Worm (Caenorhabditis elegans) whole organism, early embryonic: Measurements from ENCODE around the gene tmem-218.

Source experiments
- B0310.2 ChIP-seq: sonication (generic microtip); optimal IDR thresholded peaks from 2 replicates; lab custom pipeline; 2016; ENCODE audit warnings: mild to moderate bottlenecking, missing genetic modification characterization, missing compliant biosample characterization
- F13C5.2 ChIP-seq: sonication (generic microtip); optimal IDR thresholded peaks from 2 replicates; lab custom pipeline; 2017; ENCODE audit warnings: mild to moderate bottlenecking, missing genetic modification characterization, inconsistent platforms, missing compliant biosample characterization
- aly-1 ChIP-seq: sonication (generic microtip); optimal IDR thresholded peaks from 2 replicates; lab custom pipeline; 2016; ENCODE audit warnings: missing genetic modification characterization, missing compliant biosample characterization
- ama-1 ChIP-seq: fragments of 150-350 bp; optimal IDR thresholded peaks from 2 replicates; lab custom pipeline; 2014
- ceh-13 ChIP-seq: fragments of 200-800 bp; sonication (Bioruptor generic); optimal IDR thresholded peaks from 2 replicates; lab custom pipeline; 2018; ENCODE audit warnings: mild to moderate bottlenecking, missing genetic modification characterization, missing compliant biosample characterization
- ceh-36 ChIP-seq: sonication (generic microtip); optimal IDR thresholded peaks from 2 replicates; lab custom pipeline; 2016; ENCODE audit warnings: missing genetic modification characterization, inconsistent platforms, missing compliant biosample characterization
- ets-7 ChIP-seq: sonication (generic microtip); optimal IDR thresholded peaks from 2 replicates; lab custom pipeline; 2016; ENCODE audit warnings: missing genotype, missing genetic modification characterization, missing compliant biosample characterization
- flt-1 ChIP-seq: fragments of 200-800 bp; sonication (Bioruptor generic); IDR thresholded peaks from 2 replicates; pipeline ENCODE4 v1.3.6; 2022; ENCODE audit warnings: missing genetic modification characterization, missing compliant biosample characterization
- hmbx-1 ChIP-seq: sonication (generic microtip); optimal IDR thresholded peaks from 2 replicates; lab custom pipeline; 2016; ENCODE audit warnings: mild to moderate bottlenecking, missing genetic modification characterization, missing compliant biosample characterization
- hmg-4 ChIP-seq: fragments of 200-800 bp; sonication (Bioruptor generic); optimal IDR thresholded peaks from 2 replicates; lab custom pipeline; 2018; ENCODE audit warnings: mild to moderate bottlenecking, missing genetic modification characterization, missing compliant biosample characterization
- hnd-1 ChIP-seq: sonication (generic microtip); optimal IDR thresholded peaks from 2 replicates; lab custom pipeline; 2016; ENCODE audit warnings: missing genetic modification characterization, missing compliant biosample characterization
- pes-1 ChIP-seq: fragments of 200-800 bp; sonication (Bioruptor generic); IDR thresholded peaks from 2 replicates; pipeline ENCODE4 v1.3.6; 2022; ENCODE audit warnings: missing genetic modification reagents, missing genetic modification characterization, missing compliant biosample characterization
- scrt-1 ChIP-seq: fragments of 200-800 bp; sonication (Bioruptor generic); IDR thresholded peaks from 2 replicates; pipeline ENCODE4 v1.3.6; 2022; ENCODE audit warnings: missing genetic modification characterization, missing compliant biosample characterization
- sea-1 ChIP-seq: fragments of 200-800 bp; sonication (Bioruptor generic); conservative IDR thresholded peaks from 2 replicates; pipeline ENCODE4 v1.3.6; 2022; ENCODE audit warnings: missing genetic modification characterization, missing compliant biosample characterization
- tbx-11 ChIP-seq: fragments of 200-800 bp; sonication (Bioruptor generic); IDR thresholded peaks from 2 replicates; pipeline ENCODE4 v1.3.6; 2022; ENCODE audit warnings: missing genetic modification characterization, missing compliant biosample characterization
- tbx-37 ChIP-seq: fragments of 200-800 bp; sonication (Bioruptor generic); conservative IDR thresholded peaks from 2 replicates; pipeline ENCODE4 v1.3.6; 2022; ENCODE audit warnings: missing genetic modification reagents, missing genetic modification characterization, missing compliant biosample characterization
- tra-4 ChIP-seq: sonication (generic microtip); optimal IDR thresholded peaks from 2 replicates; lab custom pipeline; 2017; ENCODE audit warnings: missing genetic modification characterization, missing compliant biosample characterization

The tmem-218 gene

DNA sequence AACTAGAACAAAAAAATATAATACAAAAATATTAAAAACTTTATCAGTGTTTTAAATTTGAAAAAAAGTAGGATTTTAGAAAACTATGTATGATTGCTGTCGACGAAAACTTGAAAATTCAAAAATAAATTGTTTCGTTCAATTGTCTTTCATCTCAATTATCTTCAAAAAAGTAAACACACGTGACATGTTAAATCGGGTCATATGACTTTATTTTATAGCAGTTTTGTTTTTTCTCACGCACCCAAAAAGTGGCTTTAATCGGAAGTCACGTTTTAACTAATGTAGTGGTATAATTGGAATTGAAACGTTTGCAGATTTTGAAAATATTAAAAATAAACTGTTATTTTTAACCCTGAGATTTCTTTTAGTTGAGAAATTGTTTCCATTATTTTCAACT lies 6.6 kb upstream of the tmem-218 start:
- no peak for TF ChIP-seq aly-1 (tag; lab: Kevin White, UChicago)
- no peak for TF ChIP-seq tra-4 (tag; lab: Kevin White, UChicago)
- TF ChIP-seq flt-1 (GFP tag; lab: Robert Waterston, UW), result no peak
- no peak for TF ChIP-seq hmbx-1
- TF ChIP-seq ets-7 (tag; lab: Kevin White, UChicago), result no peak
- no peak for TF ChIP-seq hnd-1 (tag; lab: Kevin White, UChicago)
- TF ChIP-seq ceh-36 (tag; lab: Kevin White, UChicago), result no peak
- no peak for TF ChIP-seq F13C5.2
- no peak for TF ChIP-seq B0310.2 (tag; lab: Kevin White, UChicago)
- TF ChIP-seq tbx-37 (GFP tag; lab: Robert Waterston, UW), result no peak
- TF ChIP-seq pes-1, result no peak
- TF ChIP-seq ama-1 (lab: Kevin White, UChicago), result no peak
- TF ChIP-seq hmg-4 (GFP tag; lab: Kevin White, UChicago), result no peak
- no peak for TF ChIP-seq scrt-1
- TF ChIP-seq ceh-13 (GFP tag; lab: Kevin White, UChicago), result no peak
- no peak for TF ChIP-seq tbx-11 (GFP tag; lab: Robert Waterston, UW)
- TF ChIP-seq sea-1, result no peak

DNA sequence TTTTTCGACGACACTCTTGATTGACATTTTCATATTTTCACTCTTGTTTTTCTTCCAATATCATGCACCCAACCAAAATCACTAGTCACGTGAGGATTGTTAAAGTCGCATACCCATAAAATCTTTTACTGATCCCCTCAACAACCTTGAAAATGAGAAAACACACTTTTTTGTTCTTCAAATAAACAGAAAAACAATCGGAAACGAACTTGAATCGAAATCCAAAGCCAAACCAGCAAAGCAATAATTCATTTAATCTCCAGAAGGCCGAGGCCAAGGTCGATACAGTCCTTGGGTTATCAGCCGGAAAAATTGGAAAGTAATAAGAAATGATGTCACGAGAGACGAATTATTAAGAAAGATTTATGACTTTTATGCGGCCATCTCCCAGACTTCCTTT lies 5.7 kb upstream of the tmem-218 start:
- TF ChIP-seq tbx-11 (GFP tag; lab: Robert Waterston, UW) (no peak), hmbx-1 (no peak), ceh-36 (tag; lab: Kevin White, UChicago) (no peak), flt-1 (GFP tag; lab: Robert Waterston, UW) (no peak), F13C5.2 (no peak), sea-1 (no peak), scrt-1 (no peak), pes-1 (no peak), hnd-1 (tag; lab: Kevin White, UChicago) (no peak), tra-4 (tag; lab: Kevin White, UChicago) (no peak), tbx-37 (GFP tag; lab: Robert Waterston, UW) (no peak), ama-1 (lab: Kevin White, UChicago) (no peak), ets-7 (tag; lab: Kevin White, UChicago) (no peak), B0310.2 (tag; lab: Kevin White, UChicago) (no peak), ceh-13 (GFP tag; lab: Kevin White, UChicago) (no peak), aly-1 (tag; lab: Kevin White, UChicago) (no peak), hmg-4 (GFP tag; lab: Kevin White, UChicago) (no peak)

DNA sequence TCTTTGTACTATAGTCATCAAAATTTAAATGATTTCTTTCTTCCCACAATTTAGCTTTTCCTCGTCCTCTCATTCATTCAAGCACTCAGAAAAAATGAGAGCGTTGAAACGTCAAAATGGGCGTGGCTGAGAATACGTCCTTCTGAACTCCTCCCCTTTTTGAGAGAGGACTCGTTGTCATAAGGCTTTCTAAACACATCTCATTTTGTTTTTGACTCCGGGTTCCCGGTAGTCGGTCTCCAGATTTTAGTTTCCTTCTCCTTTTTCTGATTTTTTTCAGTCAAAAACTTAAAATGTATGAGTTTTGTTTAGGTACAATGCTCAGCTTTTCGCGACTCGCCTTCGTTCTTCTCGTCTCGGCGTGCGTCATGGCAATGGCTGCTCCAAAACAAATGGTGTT lies 12.7 kb downstream of the tmem-218 start, which contains the start of gene nlp-6:
Gene nlp-6, plus strand, starts transcription at position 301 of the 400 bp plus-strand sequence.
- TF ChIP-seq ets-7 (tag; lab: Kevin White, UChicago) (no peak), hmg-4 (GFP tag; lab: Kevin White, UChicago) (no peak), hnd-1 (tag; lab: Kevin White, UChicago) (no peak), scrt-1 (no peak), ceh-36 (tag; lab: Kevin White, UChicago) (no peak), hmbx-1 (no peak), B0310.2 (tag; lab: Kevin White, UChicago) (no peak), tbx-37 (GFP tag; lab: Robert Waterston, UW) (no peak), sea-1 (no peak), ama-1 (lab: Kevin White, UChicago) (no peak), flt-1 (GFP tag; lab: Robert Waterston, UW) (no peak), F13C5.2 (no peak), tbx-11 (GFP tag; lab: Robert Waterston, UW) (no peak), aly-1 (tag; lab: Kevin White, UChicago) (no peak), tra-4 (tag; lab: Kevin White, UChicago) (no peak), ceh-13 (GFP tag; lab: Kevin White, UChicago) (no peak), pes-1 (no peak)

DNA sequence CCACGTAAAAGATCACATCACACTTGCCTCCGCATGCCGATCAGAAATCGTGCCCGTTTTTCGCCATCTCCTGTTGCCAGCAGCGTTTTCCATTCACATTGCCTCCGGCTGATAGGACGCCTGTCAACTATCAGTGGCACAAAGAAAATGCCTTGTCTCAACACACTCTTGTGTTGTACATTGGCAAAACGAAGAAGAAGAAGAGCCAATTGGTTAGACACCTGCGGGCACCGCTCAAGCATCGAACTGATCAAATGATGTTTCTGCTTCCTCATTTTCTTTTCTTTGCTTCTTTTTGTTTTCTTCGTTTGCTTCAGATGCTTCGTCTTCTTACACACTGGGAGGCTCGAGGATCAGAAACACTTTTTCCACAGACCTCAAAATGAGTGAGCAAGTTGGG lies 17.8 kb downstream of the tmem-218 start:
- no peak for TF ChIP-seq F13C5.2
- no peak for TF ChIP-seq B0310.2 (tag; lab: Kevin White, UChicago)
- TF ChIP-seq hnd-1 (tag; lab: Kevin White, UChicago), result no peak
- TF ChIP-seq tbx-37 (GFP tag; lab: Robert Waterston, UW), result no peak
- TF ChIP-seq ceh-36 (tag; lab: Kevin White, UChicago), result no peak
- no peak for TF ChIP-seq tbx-11 (GFP tag; lab: Robert Waterston, UW)
- no peak for TF ChIP-seq flt-1 (GFP tag; lab: Robert Waterston, UW)
- TF ChIP-seq ama-1 (lab: Kevin White, UChicago), result no peak

DNA sequence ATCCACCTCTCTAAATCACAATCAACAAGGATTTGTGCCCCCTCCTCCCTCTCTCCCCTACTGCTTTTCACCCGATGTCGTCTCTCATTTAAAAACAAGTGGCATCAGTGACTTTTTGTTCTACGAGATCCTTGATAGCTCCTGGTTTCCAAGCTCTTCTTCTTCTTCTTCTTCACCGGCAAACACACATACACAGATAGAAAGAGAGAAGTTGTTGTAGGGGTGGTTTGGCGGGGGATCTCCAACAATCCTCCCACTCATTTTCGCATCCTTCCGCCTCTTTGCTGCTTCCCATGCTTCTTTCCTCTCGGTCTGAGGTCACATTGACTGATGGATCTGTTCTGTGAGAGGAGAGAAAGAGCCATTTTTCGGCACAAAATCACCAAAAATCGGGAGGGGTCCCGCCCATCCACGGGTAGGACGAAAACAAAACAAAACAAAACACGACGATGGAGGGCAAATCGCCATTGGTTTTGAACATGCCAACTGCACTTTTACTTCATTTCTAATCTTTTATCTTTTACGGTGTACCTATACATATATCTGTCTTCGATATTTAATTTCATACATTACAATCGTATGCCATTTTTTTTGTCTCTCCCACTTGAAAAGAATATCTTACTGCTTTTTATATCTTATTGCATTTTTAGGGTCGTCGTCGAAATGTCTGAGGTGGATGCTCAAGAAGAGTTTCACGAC lies 21.0 kb downstream of the tmem-218 start, which contains the start of gene T23E7.2:
Gene T23E7.2, plus strand, starts transcription at position 649 of the 699 bp plus-strand sequence.
- TF ChIP-seq F13C5.2 (no peak), sea-1 (no peak)

DNA sequence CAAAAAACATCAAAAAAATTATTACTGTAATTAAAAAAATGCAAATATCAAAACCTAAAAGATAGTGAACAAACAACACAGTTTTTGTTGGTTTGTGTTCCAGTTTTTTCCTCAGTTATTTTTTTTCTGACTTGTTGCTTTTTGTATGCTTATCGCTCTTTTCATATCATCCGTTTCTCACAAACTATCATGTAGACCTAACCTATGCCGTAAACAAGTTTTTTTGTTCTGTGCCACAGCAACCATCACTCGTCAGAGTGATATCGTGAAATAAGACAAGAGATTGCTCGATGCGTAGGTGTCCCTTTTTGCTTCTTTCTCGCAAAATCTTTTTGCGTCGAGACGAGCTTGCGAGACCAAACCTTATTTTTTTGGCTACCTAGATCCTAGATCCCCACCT lies 22.8 kb downstream of the tmem-218 start:
- TF ChIP-seq tbx-11 (GFP tag; lab: Robert Waterston, UW) (no peak), B0310.2 (tag; lab: Kevin White, UChicago) (no peak), scrt-1 (no peak), pes-1 (no peak), ama-1 (lab: Kevin White, UChicago) (no peak), tra-4 (tag; lab: Kevin White, UChicago) (no peak), aly-1 (tag; lab: Kevin White, UChicago) (no peak)

DNA sequence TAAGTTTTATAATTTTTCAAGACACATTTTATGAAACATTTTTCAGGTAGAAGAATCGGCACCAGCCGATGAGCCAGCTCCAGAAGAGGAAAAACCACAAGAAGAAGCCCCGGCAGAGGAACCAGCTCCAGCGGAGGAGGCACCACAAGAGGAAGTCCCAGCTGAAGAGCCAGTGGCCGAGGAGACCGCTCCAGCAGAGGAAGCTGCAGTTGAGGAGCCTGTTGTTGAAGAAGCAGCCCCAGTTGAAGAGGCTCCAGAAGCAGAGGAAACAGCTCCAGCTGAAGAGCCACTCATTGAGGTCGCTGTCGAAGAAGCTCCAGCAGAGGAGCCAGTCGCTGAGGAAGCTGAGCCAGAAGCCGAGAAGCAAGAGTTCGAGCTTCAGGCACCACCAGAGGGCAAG lies 24.8 kb downstream of the tmem-218 start:
- TF ChIP-seq hnd-1 (tag; lab: Kevin White, UChicago) (no peak), B0310.2 (tag; lab: Kevin White, UChicago) (no peak), ceh-13 (GFP tag; lab: Kevin White, UChicago) (no peak), tbx-37 (GFP tag; lab: Robert Waterston, UW) (no peak), tra-4 (tag; lab: Kevin White, UChicago) (no peak), aly-1 (tag; lab: Kevin White, UChicago) (no peak), hmg-4 (GFP tag; lab: Kevin White, UChicago) (no peak), ceh-36 (tag; lab: Kevin White, UChicago) (no peak), sea-1 (no peak), tbx-11 (GFP tag; lab: Robert Waterston, UW) (no peak), ama-1 (lab: Kevin White, UChicago) (no peak), flt-1 (GFP tag; lab: Robert Waterston, UW) (no peak), hmbx-1 (no peak), F13C5.2 (no peak), scrt-1 (no peak), pes-1 (no peak)
